Fruit fly (Drosophila melanogaster) whole organism, adult: ENCODE measurements around the gene LysX.

Source experiments
- CG11617 ChIP-seq: fragments of 200-800 bp; sonication (Bioruptor generic); optimal IDR thresholded peaks from 2 replicates; lab custom pipeline; 2017; ENCODE audit warnings: mild to moderate bottlenecking, missing biosample characterization, missing genetic modification reagents, missing genetic modification characterization
- CG14711 ChIP-seq: fragments of 200-800 bp; sonication (Bioruptor generic); optimal IDR thresholded peaks from 2 replicates; lab custom pipeline; 2018; ENCODE audit warnings: missing biosample characterization, mild to moderate bottlenecking, missing genetic modification characterization, moderate library complexity
- CG33017 ChIP-seq: fragments of 200-800 bp; sonication (Bioruptor generic); optimal IDR thresholded peaks from 2 replicates; lab custom pipeline; 2018; ENCODE audit warnings: missing biosample characterization, mild to moderate bottlenecking, missing genetic modification characterization, moderate library complexity
- CG5204 ChIP-seq: fragments of 200-800 bp; sonication (Bioruptor generic); optimal IDR thresholded peaks from 2 replicates; lab custom pipeline; 2016; ENCODE audit warnings: missing biosample characterization, missing genetic modification characterization
- CG7101 ChIP-seq: fragments of 200-800 bp; sonication (Bioruptor generic); optimal IDR thresholded peaks from 2 replicates; lab custom pipeline; 2018; ENCODE audit warnings: missing biosample characterization, mild to moderate bottlenecking, missing genetic modification characterization, moderate library complexity
- Clk ChIP-seq: fragments of 200-800 bp; sonication (Bioruptor generic); optimal IDR thresholded peaks from 2 replicates; lab custom pipeline; 2017; ENCODE audit warnings: missing biosample characterization, missing genetic modification characterization
- Crg-1 ChIP-seq: fragments of 200-800 bp; sonication (Bioruptor generic); optimal IDR thresholded peaks from 2 replicates; lab custom pipeline; 2016; ENCODE audit warnings: missing biosample characterization, missing genetic modification characterization
- Hr96 ChIP-seq: fragments of 200-800 bp; sonication (Bioruptor generic); optimal IDR thresholded peaks from 2 replicates; lab custom pipeline; 2016; ENCODE audit warnings: missing biosample characterization, missing genetic modification characterization
- cnc ChIP-seq, 2 experiments: fragments of >200 bp; optimal IDR thresholded peaks; 2 replicates each; lab custom pipeline; 2017
- kay ChIP-seq: fragments of 200-800 bp; sonication (Bioruptor generic); peaks from one replicate; lab custom pipeline; 2016; ENCODE audit warnings: missing biosample characterization, missing genetic modification characterization, borderline replicate concordance
- pad ChIP-seq: fragments of 200-800 bp; sonication (Bioruptor generic); optimal IDR thresholded peaks from 3 replicates; lab custom pipeline; 2017; ENCODE audit warnings: missing biosample characterization, missing genetic modification characterization, mild to moderate bottlenecking, moderate library complexity, missing genetic modification reagents
- toe ChIP-seq: fragments of 200-800 bp; sonication (Bioruptor generic); optimal IDR thresholded peaks from 2 replicates; lab custom pipeline; 2016; ENCODE audit warnings: missing biosample characterization, missing genetic modification characterization

- TF ChIP-seq cnc (optimal IDR thresholded peaks at IDR 0.05; lab: Kevin White, UChicago) (no peak), CG33017 (tag; lab: Kevin White, UChicago) (no peak), CG14711 (tag; lab: Kevin White, UChicago) (no peak), CG7101 (tag; lab: Kevin White, UChicago) (no peak), CG5204 (no peak), CG11617 (no peak), Hr96 (GFP tag; lab: Kevin White, UChicago) (no peak), kay (GFP tag; lab: Kevin White, UChicago) (no peak), Clk (GFP tag; lab: Kevin White, UChicago) (no peak), Crg-1 (GFP tag; lab: Kevin White, UChicago) (no peak), pad (GFP tag; lab: Kevin White, UChicago) (no peak), toe (GFP tag; lab: Kevin White, UChicago) (no peak)
Observed at dm6 chr3L:1168445-1168844, 26.7 kb downstream of the LysX start.
